Worm (Caenorhabditis elegans): ENCODE results near the gene T19D12.1.

DNA sequence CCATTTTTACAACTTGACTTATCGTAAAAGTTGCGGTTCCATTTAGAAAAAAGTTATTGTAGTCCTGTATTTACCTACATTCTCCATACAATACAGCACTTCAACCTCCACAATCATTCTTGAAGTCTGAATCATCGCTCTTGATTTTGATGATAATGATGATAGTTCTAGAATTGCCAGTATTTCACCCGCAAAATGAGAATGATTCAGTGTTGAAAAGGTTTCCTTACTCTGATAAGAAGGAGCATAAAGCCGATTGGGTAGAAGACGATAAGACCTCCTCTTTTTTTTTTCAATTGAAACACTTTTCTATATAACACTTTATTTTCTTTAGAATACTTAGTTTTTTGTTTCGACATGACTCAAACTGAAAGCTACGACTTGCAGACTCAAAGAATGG lies 35.9 kb upstream of the T19D12.1 start, which contains the start of gene T19D12.4:
- TF ChIP-seq cog-1 (tag; optimal IDR thresholded peaks at IDR 0.05) (no peak), flt-1 (GFP tag; IDR thresholded peaks at IDR 0.05) (no peak), ztf-29 (GFP tag; IDR thresholded peaks at IDR 0.05) (no peak), ref-1 (GFP tag; conservative IDR thresholded peaks at IDR 0.05) (no peak), tab-1 (GFP tag; IDR thresholded peaks at IDR 0.05) (no peak), med-1 (GFP tag; optimal IDR thresholded peaks at IDR 0.05; ENCODE audit: insufficient read depth) (no peak), T22C8.4 (GFP tag; IDR thresholded peaks at IDR 0.05) (no peak), klf-2 (GFP tag; conservative IDR thresholded peaks at IDR 0.05) (no peak), ztf-23 (GFP tag; IDR thresholded peaks at IDR 0.05) (no peak)
